Worm (Caenorhabditis elegans): ENCODE results near the gene ctsa-2.

The ctsa-2 gene

DNA sequence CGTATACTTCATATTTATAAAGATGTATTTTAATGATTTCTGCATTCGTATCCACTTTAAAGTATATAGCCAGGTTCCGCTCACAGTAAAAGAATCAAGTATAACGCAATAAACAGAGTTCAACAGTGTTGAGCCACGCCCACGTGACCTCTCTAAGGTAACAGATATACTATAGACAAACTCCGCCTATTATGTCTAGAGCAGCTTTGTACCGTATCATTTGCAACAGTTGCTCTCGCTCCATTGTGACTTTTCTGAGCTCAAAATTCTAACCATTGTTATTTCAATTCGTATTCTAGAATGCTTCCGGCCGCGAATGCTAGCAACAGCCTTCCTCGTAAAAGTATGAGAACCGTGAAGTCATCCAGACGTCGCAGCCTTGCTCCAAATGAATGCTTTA lies 57.1 kb downstream of the ctsa-2 start, which contains the start of gene C03B1.17:
Gene C03B1.17 (plus strand): TSS at position 301 of the 400 bp plus-strand sequence.
- TF ChIP-seq nfya-2 (GFP tag; IDR thresholded peaks at IDR 0.05) (no peak), ceh-100 (GFP tag; IDR thresholded peaks at IDR 0.05) (no peak), madf-8 (GFP tag; conservative IDR thresholded peaks at IDR 0.05) (no peak), Y79H2A.3 (GFP tag; conservative IDR thresholded peaks at IDR 0.05) (no peak), nhr-27 (tag; optimal IDR thresholded peaks at IDR 0.05) (no peak), K11D2.4 (GFP tag; IDR thresholded peaks at IDR 0.05) (no peak), ceh-91 (GFP tag; IDR thresholded peaks at IDR 0.05) (no peak), B0336.3 (GFP tag; IDR thresholded peaks at IDR 0.05) (no peak), chd-7 (tag; optimal IDR thresholded peaks at IDR 0.05) (no peak), madf-6 (GFP tag; IDR thresholded peaks at IDR 0.05) (no peak), bed-2 (GFP tag; IDR thresholded peaks at IDR 0.05) (no peak), die-1 (tag; optimal IDR thresholded peaks at IDR 0.05) (no peak)

DNA sequence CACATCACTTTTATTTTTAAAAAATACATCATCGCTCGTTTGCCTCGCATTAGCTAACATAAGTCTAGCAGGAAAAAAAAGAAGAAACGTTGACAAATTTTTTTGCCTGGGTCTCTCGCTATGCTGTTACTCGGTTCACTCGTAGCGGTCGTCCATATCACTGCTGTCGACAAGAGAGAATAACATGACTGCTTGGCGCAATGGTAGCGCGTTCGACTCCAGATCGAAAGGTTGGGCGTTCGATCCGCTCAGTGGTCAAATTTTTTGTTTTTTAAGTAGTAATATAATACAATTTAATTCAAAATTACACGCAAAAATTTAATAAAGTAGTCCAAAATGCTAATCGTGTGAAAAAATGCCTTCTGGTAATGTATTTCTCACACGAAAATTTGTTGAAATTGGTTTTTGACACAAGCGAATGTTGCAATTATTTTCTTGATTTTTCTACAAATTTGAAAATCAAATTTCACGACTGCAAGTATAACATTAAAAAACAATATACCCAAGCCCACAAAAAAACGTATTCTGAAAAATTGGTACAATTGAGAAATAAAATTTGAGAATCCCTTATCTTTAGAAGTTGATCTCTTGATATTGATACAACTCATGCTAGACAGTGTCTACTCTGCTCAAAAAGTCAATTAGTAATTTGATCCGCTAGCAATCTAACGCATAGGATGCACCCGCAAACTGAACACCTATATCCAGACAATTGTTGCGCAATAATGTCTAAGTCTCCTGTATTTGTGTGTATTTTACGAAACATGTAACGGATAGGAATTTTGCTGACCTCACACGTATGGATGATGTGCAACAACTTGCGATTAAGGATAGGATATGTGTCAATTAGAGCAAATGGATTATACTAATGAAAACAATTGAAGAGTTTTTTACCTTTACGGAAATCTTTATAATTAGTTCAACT lies 59.0 kb downstream of the ctsa-2 start:
- TF ChIP-seq sptf-2 (GFP tag; optimal IDR thresholded peaks at IDR 0.05) = peak; percentile 41
- TF ChIP-seq him-1 (tag; optimal IDR thresholded peaks at IDR 0.05) = peak; percentile 93
- no peak for TF ChIP-seq nhr-27 (tag; optimal IDR thresholded peaks at IDR 0.05)
- no peak for TF ChIP-seq Y53F4B.3 (GFP tag; IDR thresholded peaks at IDR 0.05)
- no peak for TF ChIP-seq bed-1 (GFP tag; IDR thresholded peaks at IDR 0.05)
- peak; percentile 61 for TF ChIP-seq T07F8.4 (tag; optimal IDR thresholded peaks at IDR 0.05)
- TF ChIP-seq snpc-4 (GFP tag; optimal IDR thresholded peaks at IDR 0.05) = peak; percentile 48
- peak in 3 of 4 experiments; percentile 7 to 71 (median 49) for TF ChIP-seq snpc-4 (tag; optimal IDR thresholded peaks at IDR 0.05)
- peak; percentile 97 for TF ChIP-seq tbp1 (GFP tag; optimal IDR thresholded peaks at IDR 0.05)
- TF ChIP-seq Y53G8AR.9 (GFP tag; conservative IDR thresholded peaks at IDR 0.05) = no peak
- peak; percentile 71 for TF ChIP-seq madf-10 (tag; optimal IDR thresholded peaks at IDR 0.05)
- no peak for TF ChIP-seq madf-8 (GFP tag; conservative IDR thresholded peaks at IDR 0.05)
- TF ChIP-seq cebp-2 (GFP tag; IDR thresholded peaks at IDR 0.05) = no peak
- TF ChIP-seq akir-1 (GFP tag; optimal IDR thresholded peaks at IDR 0.05) = peak; percentile 9
- TF ChIP-seq ceh-91 (GFP tag; IDR thresholded peaks at IDR 0.05) = no peak
- TF ChIP-seq F57A8.1 (GFP tag; optimal IDR thresholded peaks at IDR 0.05) = no peak
- TF ChIP-seq dpl-1 (GFP tag; optimal IDR thresholded peaks at IDR 0.05) = no peak
- peak; percentile 5 for TF ChIP-seq snpc-1.1 (tag; optimal IDR thresholded peaks at IDR 0.05; ENCODE audit: insufficient read depth)
- TF ChIP-seq nhr-80 (tag; optimal IDR thresholded peaks at IDR 0.05) = peak; percentile 13
- no peak for TF ChIP-seq hmg-20 (GFP tag; IDR thresholded peaks at IDR 0.05)
- TF ChIP-seq egl-44 (GFP tag; IDR thresholded peaks at IDR 0.05) = peak; percentile 78; the same call in 1 of the 2 replicates
- TF ChIP-seq atf-7 (tag; optimal IDR thresholded peaks at IDR 0.05) = peak; percentile 10
- TF ChIP-seq cebp-1 (GFP tag; IDR thresholded peaks at IDR 0.05) = no peak
- TF ChIP-seq cebp-1 (tag; optimal IDR thresholded peaks at IDR 0.05) = no peak
- TF ChIP-seq madf-3 (GFP tag; IDR thresholded peaks at IDR 0.05) = no peak
- TF ChIP-seq sdz-38 (tag; optimal IDR thresholded peaks at IDR 0.05) = no peak
- TF ChIP-seq lin-26 (GFP tag; IDR thresholded peaks at IDR 0.05) = peak; percentile 89; the same call in 1 of the 2 replicates
- TF ChIP-seq hlh-12 (tag; optimal IDR thresholded peaks at IDR 0.05) = peak; percentile 41
- no peak for TF ChIP-seq F49E8.2 (tag; optimal IDR thresholded peaks at IDR 0.05; ENCODE audit: insufficient read depth)
- peak; percentile 66 for TF ChIP-seq D2030.7 (GFP tag; IDR thresholded peaks at IDR 0.05)
- no peak for TF ChIP-seq lin-54 (GFP tag; optimal IDR thresholded peaks at IDR 0.05)
- no peak for TF ChIP-seq lin-35 (GFP tag; optimal IDR thresholded peaks at IDR 0.05)
- TF ChIP-seq ama-1 (optimal IDR thresholded peaks at IDR 0.05) = no peak
- TF ChIP-seq ama-1 (GFP tag; optimal IDR thresholded peaks at IDR 0.05) = peak in 1 of 2 experiments; percentile 78
- 0 out of 2 replicates have a peak, but pooled peaks have one; percentile 65 for TF ChIP-seq nhr-120 (GFP tag; IDR thresholded peaks at IDR 0.05)
- TF ChIP-seq sea-2 (GFP tag; IDR thresholded peaks at IDR 0.05) = no peak
- peak; percentile 80 for TF ChIP-seq die-1 (tag; optimal IDR thresholded peaks at IDR 0.05)
- peak; percentile 13 for TF ChIP-seq tbx-9 (tag; optimal IDR thresholded peaks at IDR 0.05; ENCODE audit: borderline replicate concordance)

Data from whole organism, young adult.